Worm (Caenorhabditis elegans): ENCODE results near the gene Y38E10A.33.

The Y38E10A.33 gene

DNA sequence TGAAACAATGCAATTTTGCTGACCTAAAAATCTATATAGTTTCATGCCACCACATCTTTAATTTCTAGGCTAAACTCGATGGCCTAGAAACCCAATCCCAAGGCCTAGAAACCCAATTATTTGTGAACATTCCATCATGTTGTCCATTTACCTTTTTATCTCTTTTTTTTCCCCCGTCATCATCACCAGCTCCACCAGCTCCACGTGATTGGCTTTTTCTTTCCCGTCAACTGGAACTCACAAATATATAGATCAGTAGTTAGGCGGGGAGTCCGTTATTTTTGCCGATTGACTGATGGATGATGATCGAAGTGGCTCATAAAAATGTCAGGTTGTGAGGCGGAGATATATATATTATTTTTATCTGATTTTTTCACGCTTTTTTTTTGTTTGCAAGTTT is 21.0 kb downstream of the Y38E10A.33 start:
- TF ChIP-seq klf-2 (GFP tag; conservative IDR thresholded peaks at IDR 0.05): no peak
- no peak for TF ChIP-seq cog-1 (tag; optimal IDR thresholded peaks at IDR 0.05)
- no peak for TF ChIP-seq ztf-29 (GFP tag; IDR thresholded peaks at IDR 0.05)
- TF ChIP-seq ref-1 (GFP tag; conservative IDR thresholded peaks at IDR 0.05): no peak

DNA sequence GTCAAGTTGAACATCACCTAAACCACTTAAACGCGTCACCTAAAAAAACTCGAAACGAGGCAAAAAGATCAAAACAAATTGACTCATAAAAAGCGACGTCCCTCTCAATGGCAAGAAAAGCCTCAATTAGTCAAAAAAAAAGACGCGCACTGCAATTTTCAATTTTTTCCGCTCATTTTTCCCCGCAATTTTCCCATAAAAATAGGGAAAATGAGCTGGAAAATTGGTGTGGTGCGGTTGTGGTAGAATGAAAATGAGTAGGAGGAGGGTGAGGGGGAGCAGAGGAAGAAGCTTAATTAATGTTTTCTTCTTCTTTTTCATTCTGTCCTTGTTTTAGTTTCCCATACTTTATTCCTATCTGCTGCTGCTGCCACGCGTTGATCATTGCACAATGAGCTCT is 21.8 kb downstream of the Y38E10A.33 start:
- TF ChIP-seq T22C8.4 (GFP tag; IDR thresholded peaks at IDR 0.05) (no peak), cog-1 (tag; optimal IDR thresholded peaks at IDR 0.05) (no peak), klf-2 (GFP tag; conservative IDR thresholded peaks at IDR 0.05) (no peak), ztf-29 (GFP tag; IDR thresholded peaks at IDR 0.05) (no peak), flt-1 (GFP tag; IDR thresholded peaks at IDR 0.05) (no peak), ref-1 (GFP tag; conservative IDR thresholded peaks at IDR 0.05) (no peak), med-1 (GFP tag; optimal IDR thresholded peaks at IDR 0.05; ENCODE audit: insufficient read depth) (no peak), tab-1 (GFP tag; IDR thresholded peaks at IDR 0.05) (no peak), ztf-23 (GFP tag; IDR thresholded peaks at IDR 0.05) (no peak)

DNA sequence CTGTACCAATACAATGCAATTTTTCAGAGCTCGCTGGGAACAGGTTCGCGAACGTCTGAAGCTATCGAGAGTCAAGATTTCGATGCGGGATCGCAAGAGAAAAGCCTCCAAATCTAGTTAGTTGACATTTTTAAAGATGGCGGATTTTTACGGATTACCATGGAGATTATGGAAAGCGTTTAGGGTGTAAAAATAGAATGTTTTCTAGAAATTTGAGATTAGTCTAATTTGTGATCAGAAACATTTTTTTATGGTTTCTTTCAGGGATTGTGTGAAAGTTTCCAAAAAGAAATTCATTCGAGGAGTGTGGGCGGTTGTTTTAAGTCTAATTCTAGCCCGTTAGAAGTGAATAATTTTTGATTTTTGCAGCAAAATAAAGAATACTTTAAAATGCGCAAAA is 23.6 kb downstream of the Y38E10A.33 start:
- TF ChIP-seq T22C8.4 (GFP tag; IDR thresholded peaks at IDR 0.05) (no peak), cog-1 (tag; optimal IDR thresholded peaks at IDR 0.05) (no peak), ref-1 (GFP tag; conservative IDR thresholded peaks at IDR 0.05) (no peak), tab-1 (GFP tag; IDR thresholded peaks at IDR 0.05) (no peak), klf-2 (GFP tag; conservative IDR thresholded peaks at IDR 0.05) (no peak), flt-1 (GFP tag; IDR thresholded peaks at IDR 0.05) (no peak), ztf-23 (GFP tag; IDR thresholded peaks at IDR 0.05) (no peak), med-1 (GFP tag; optimal IDR thresholded peaks at IDR 0.05; ENCODE audit: insufficient read depth) (no peak), ztf-29 (GFP tag; IDR thresholded peaks at IDR 0.05) (no peak)

DNA sequence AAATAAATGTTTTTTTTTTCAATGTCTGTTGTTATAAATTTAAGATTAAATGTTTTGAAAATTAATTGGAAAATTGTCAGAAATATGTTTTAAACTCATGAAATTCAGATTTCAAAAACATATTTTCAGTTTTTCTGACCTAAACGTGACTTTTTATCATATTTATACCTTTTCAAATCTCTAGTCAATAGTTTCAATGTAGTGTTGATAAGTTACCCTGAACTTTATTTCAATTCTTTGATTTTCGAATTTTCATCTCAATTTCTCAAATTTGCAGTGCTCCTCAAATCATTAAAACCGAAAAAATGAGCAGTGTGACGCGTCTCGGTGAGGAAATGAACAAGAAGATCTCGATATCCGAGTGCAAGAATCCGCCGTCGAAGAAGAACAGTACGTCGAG is 25.0 kb downstream of the Y38E10A.33 start, which contains the start of gene rgs-4:
TSS of gene rgs-4 (plus strand) at position 301 of the 400 bp plus-strand sequence.
- TF ChIP-seq klf-2 (GFP tag; conservative IDR thresholded peaks at IDR 0.05) (no peak), T22C8.4 (GFP tag; IDR thresholded peaks at IDR 0.05) (no peak), tab-1 (GFP tag; IDR thresholded peaks at IDR 0.05) (no peak), ztf-29 (GFP tag; IDR thresholded peaks at IDR 0.05) (no peak), flt-1 (GFP tag; IDR thresholded peaks at IDR 0.05) (no peak), cog-1 (tag; optimal IDR thresholded peaks at IDR 0.05) (no peak), med-1 (GFP tag; optimal IDR thresholded peaks at IDR 0.05; ENCODE audit: insufficient read depth) (no peak), ref-1 (GFP tag; conservative IDR thresholded peaks at IDR 0.05) (no peak), ztf-23 (GFP tag; IDR thresholded peaks at IDR 0.05) (no peak)

DNA sequence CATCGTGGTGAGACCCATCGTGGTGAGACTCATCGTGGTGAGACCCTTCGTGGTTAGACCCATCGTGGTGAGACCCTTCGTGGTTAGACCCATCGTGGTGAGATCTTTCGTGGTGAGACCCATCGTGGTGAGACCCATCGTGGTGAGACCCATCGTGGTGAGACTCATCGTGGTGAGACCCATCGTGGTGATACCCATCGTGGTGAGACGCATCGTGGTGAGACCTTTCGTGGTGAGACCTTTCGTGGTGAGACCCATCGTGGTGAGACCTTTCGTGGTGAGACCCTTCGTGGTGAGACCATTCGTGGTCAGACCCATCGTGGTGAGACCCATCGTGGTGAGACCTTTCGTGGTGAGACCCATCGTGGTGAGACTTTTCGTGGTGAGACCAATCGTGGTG is 28.2 kb downstream of the Y38E10A.33 start:
- TF ChIP-seq tab-1 (GFP tag; IDR thresholded peaks at IDR 0.05): peak; percentile 57; the same call in 1 of the 2 replicates
- 0 out of 2 replicates have a peak, but pooled peaks have one; percentile 35 for TF ChIP-seq klf-2 (GFP tag; conservative IDR thresholded peaks at IDR 0.05)

DNA sequence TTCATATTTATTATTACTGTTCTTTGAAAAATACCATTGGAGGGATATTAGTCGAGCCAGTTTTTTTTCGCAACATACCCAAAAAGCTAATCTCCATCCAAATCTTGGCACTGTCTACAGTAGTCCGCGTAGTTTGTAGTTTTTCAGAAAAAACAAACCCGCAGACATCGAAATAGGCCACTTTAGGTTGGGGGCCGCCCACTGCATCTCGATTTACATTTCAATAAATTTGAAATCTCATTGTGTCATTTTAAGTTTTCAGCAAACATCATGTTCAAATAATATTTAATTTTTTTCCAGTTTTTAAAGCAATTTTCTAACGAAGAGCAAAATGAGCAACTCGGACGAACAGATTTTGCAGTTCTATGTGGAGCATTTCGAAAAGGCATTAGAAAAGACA is 39.1 kb downstream of the Y38E10A.33 start, which contains the start of gene nhr-235:
TSS of gene nhr-235 (plus strand) at position 301 of the 400 bp plus-strand sequence.
- TF ChIP-seq flt-1 (GFP tag; IDR thresholded peaks at IDR 0.05): no peak
- TF ChIP-seq med-1 (GFP tag; optimal IDR thresholded peaks at IDR 0.05; ENCODE audit: insufficient read depth): no peak
- TF ChIP-seq cog-1 (tag; optimal IDR thresholded peaks at IDR 0.05): no peak
- no peak for TF ChIP-seq tab-1 (GFP tag; IDR thresholded peaks at IDR 0.05)
- TF ChIP-seq klf-2 (GFP tag; conservative IDR thresholded peaks at IDR 0.05): no peak

DNA sequence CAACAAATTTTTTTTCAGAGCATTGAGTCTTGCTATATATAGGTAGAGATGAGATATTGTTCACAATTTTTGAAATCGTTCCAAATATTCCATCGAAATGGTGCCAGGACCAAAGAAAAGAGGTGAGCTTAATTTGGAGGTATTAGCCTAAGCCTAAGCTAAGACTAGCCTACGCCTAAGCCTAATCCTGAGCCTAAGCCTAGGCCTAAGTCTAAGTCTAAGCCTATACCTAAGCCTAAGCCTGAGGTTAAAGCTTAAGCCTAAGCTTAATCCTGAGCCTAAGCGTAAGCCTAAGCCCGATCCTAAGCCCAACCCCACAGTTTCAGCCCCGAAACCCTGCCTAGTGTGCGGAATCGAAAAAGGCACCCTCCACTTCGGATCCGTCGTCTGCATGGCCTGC is 42.8 kb downstream of the Y38E10A.33 start, which contains the start of gene nhr-234:
TSS of gene nhr-234 (plus strand) at position 77 of the 400 bp plus-strand sequence.
- TF ChIP-seq ref-1 (GFP tag; conservative IDR thresholded peaks at IDR 0.05) (no peak), cog-1 (tag; optimal IDR thresholded peaks at IDR 0.05) (no peak), klf-2 (GFP tag; conservative IDR thresholded peaks at IDR 0.05) (no peak), ztf-29 (GFP tag; IDR thresholded peaks at IDR 0.05) (no peak), tab-1 (GFP tag; IDR thresholded peaks at IDR 0.05) (no peak), ztf-23 (GFP tag; IDR thresholded peaks at IDR 0.05) (no peak), flt-1 (GFP tag; IDR thresholded peaks at IDR 0.05) (no peak), T22C8.4 (GFP tag; IDR thresholded peaks at IDR 0.05) (no peak), med-1 (GFP tag; optimal IDR thresholded peaks at IDR 0.05; ENCODE audit: insufficient read depth) (no peak)

DNA sequence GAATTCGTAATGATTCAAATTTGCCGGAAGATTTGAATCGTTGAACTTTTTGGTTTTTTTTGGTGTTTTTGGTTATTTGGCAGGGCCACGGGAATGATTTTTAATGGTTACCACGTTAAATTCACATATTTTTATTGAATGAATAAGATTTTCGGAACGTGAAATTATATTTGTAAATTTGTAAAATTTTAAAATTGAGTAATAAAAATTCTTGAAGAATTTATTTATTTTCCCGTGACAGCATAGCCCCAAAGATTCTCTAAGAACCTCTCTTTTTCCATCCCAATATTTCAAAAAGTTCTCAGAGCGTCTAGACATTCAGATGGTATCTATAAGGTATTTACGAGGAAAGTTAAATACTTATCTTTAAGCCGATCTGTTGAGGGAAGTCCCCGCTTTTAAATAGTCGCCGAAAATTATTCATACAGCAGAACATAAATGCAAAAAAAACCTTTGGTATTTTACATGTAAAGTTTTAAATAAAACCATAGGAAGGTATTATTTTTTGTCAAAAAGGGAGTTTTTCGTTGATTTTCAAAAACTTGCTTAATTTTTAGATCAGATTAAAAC is 44.6 kb downstream of the Y38E10A.33 start, which contains the start of gene Y38E10A.17:
TSS of gene Y38E10A.17 (minus strand) at position 51 of the 570 bp plus-strand sequence.
- TF ChIP-seq cog-1 (tag; optimal IDR thresholded peaks at IDR 0.05): no peak
- no peak for TF ChIP-seq med-1 (GFP tag; optimal IDR thresholded peaks at IDR 0.05; ENCODE audit: insufficient read depth)

DNA sequence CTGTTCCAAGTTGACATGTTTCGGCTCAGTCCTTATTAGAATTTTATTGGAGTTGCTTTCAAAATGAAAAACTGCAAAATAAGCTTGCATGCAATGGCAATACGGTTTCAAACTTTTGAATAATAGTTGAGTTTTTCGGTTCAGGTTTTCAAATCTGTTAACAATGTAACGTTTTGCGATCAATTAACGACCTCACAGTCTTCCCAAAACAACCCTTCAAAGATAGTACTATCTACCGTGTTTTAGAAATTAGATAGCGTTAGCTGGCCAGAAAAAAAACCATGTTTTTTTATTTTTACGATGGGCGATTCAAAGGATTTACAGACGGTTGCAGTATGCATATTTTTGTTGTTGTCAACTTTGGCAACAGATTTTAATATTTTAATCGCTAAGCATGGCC is 48.6 kb downstream of the Y38E10A.33 start, which contains the start of gene Y38E10A.34:
TSS of gene Y38E10A.34 (plus strand) at position 301 of the 400 bp plus-strand sequence.
- TF ChIP-seq klf-2 (GFP tag; conservative IDR thresholded peaks at IDR 0.05) (no peak), tab-1 (GFP tag; IDR thresholded peaks at IDR 0.05) (no peak), cog-1 (tag; optimal IDR thresholded peaks at IDR 0.05) (no peak), ref-1 (GFP tag; conservative IDR thresholded peaks at IDR 0.05) (no peak), T22C8.4 (GFP tag; IDR thresholded peaks at IDR 0.05) (no peak), ztf-29 (GFP tag; IDR thresholded peaks at IDR 0.05) (no peak), med-1 (GFP tag; optimal IDR thresholded peaks at IDR 0.05; ENCODE audit: insufficient read depth) (no peak), ztf-23 (GFP tag; IDR thresholded peaks at IDR 0.05) (no peak), flt-1 (GFP tag; IDR thresholded peaks at IDR 0.05) (no peak)
